Fruit fly (Drosophila melanogaster): ENCODE results near the gene CG8086.

- TF ChIP-seq CTCF (optimal IDR thresholded peaks at IDR 0.05) (no peak), CG8478 (optimal IDR thresholded peaks at IDR 0.05) (no peak)
These were observed 36.8 kb downstream of the CG8086 start, which contains the start of gene Snx6 for dm6 chr2L:8220393-8220934.
